Worm (Caenorhabditis elegans) whole organism, L2 larva: ENCODE results near the gene him-6.

ENCODE experiments used
- C34F6.9 ChIP-seq: fragments of 150-350 bp; optimal IDR thresholded peaks from 2 replicates; lab custom pipeline; 2014; ENCODE audit warnings: missing biosample characterization, missing genetic modification characterization
- ZK546.5 ChIP-seq: sonication (generic microtip); optimal IDR thresholded peaks from 2 replicates; lab custom pipeline; 2017; ENCODE audit warnings: missing biosample characterization, missing genetic modification characterization
- alr-1 ChIP-seq: fragments of 150-350 bp; optimal IDR thresholded peaks from 2 replicates; lab custom pipeline; 2014; ENCODE audit warnings: missing biosample characterization, missing genetic modification characterization
- aly-2 ChIP-seq: fragments of 150-350 bp; optimal IDR thresholded peaks from 2 replicates; lab custom pipeline; 2014; ENCODE audit warnings: missing biosample characterization, missing genetic modification characterization
- ama-1 ChIP-seq: fragments of 150-350 bp; optimal IDR thresholded peaks from 2 replicates; lab custom pipeline; 2018; ENCODE audit warnings: inconsistent platforms
- blmp-1 ChIP-seq: sonication (generic microtip); optimal IDR thresholded peaks from 2 replicates; lab custom pipeline; 2017; ENCODE audit warnings: missing genetic modification characterization, mild to moderate bottlenecking, missing compliant biosample characterization, antibody characterized with exemption, moderate library complexity; ENCODE audit not compliant: insufficient read depth
- ceh-16 ChIP-seq: fragments of 150-350 bp; optimal IDR thresholded peaks from 2 replicates; lab custom pipeline; 2014; ENCODE audit warnings: missing biosample characterization, missing genetic modification characterization
- crh-2 ChIP-seq: sonication (generic microtip); optimal IDR thresholded peaks from 2 replicates; lab custom pipeline; 2017; ENCODE audit warnings: missing biosample characterization, missing genetic modification characterization
- dmd-4 ChIP-seq: sonication (generic microtip); optimal IDR thresholded peaks from 2 replicates; lab custom pipeline; 2017; ENCODE audit warnings: missing biosample characterization, missing genetic modification characterization
- egl-27 ChIP-seq: sonication (generic microtip); optimal IDR thresholded peaks from 3 replicates; lab custom pipeline; 2017; ENCODE audit warnings: missing biosample characterization, missing genetic modification reagents, missing genetic modification characterization
- elt-1 ChIP-seq: fragments of 150-350 bp; optimal IDR thresholded peaks from 2 replicates; lab custom pipeline; 2014; ENCODE audit warnings: missing biosample characterization, missing genetic modification characterization
- elt-3 ChIP-seq: sonication (generic microtip); optimal IDR thresholded peaks from 2 replicates; lab custom pipeline; 2017; ENCODE audit warnings: missing biosample characterization, missing genetic modification characterization
- lin-11 ChIP-seq: fragments of 150-350 bp; sonication (generic microtip); optimal IDR thresholded peaks from 2 replicates; lab custom pipeline; 2014; ENCODE audit warnings: missing biosample characterization, missing genetic modification characterization, inconsistent platforms, mixed read lengths
- lin-13 ChIP-seq: fragments of 150-350 bp; optimal IDR thresholded peaks from 2 replicates; lab custom pipeline; 2014; ENCODE audit warnings: missing biosample characterization, missing genetic modification reagents, missing genetic modification characterization
- lin-39 ChIP-seq: fragments of 150-350 bp; optimal IDR thresholded peaks from 2 replicates; lab custom pipeline; 2014; ENCODE audit warnings: missing biosample characterization, missing genetic modification reagents, missing genetic modification characterization
- mab-5 ChIP-seq: fragments of 150-350 bp; optimal IDR thresholded peaks from 2 replicates; lab custom pipeline; 2014; ENCODE audit warnings: missing biosample characterization, missing genetic modification characterization
- mbf-1 ChIP-seq: sonication (generic microtip); optimal IDR thresholded peaks from 2 replicates; lab custom pipeline; 2017; ENCODE audit warnings: missing biosample characterization, missing genetic modification characterization
- mdl-1 ChIP-seq, 2 experiments: fragments of 150-350 bp in 1 of 2; sonication (generic microtip) in 1 of 2; optimal IDR thresholded peaks; 2 replicates each; lab custom pipeline; 2017; ENCODE audit warnings: missing biosample characterization in 2 of 2, missing genetic modification characterization in 2 of 2
- nhr-10 ChIP-seq: sonication (generic microtip); optimal IDR thresholded peaks from 2 replicates; lab custom pipeline; 2017; ENCODE audit warnings: missing biosample characterization, missing genetic modification characterization
- nhr-11 ChIP-seq: fragments of 150-350 bp; optimal IDR thresholded peaks from 2 replicates; lab custom pipeline; 2014; ENCODE audit warnings: missing biosample characterization, missing genetic modification characterization
- nhr-12 ChIP-seq: fragments of 150-350 bp; optimal IDR thresholded peaks from 2 replicates; lab custom pipeline; 2014; ENCODE audit warnings: missing biosample characterization, missing genetic modification characterization
- nhr-129 ChIP-seq: fragments of 150-350 bp; optimal IDR thresholded peaks from 2 replicates; lab custom pipeline; 2014; ENCODE audit warnings: missing biosample characterization, missing genetic modification characterization
- nhr-23 ChIP-seq: fragments of 150-350 bp; optimal IDR thresholded peaks from 2 replicates; lab custom pipeline; 2014; ENCODE audit warnings: missing biosample characterization, missing genetic modification reagents, missing genetic modification characterization
- nhr-237 ChIP-seq: fragments of 150-350 bp; optimal IDR thresholded peaks from 2 replicates; lab custom pipeline; 2014; ENCODE audit warnings: missing biosample characterization, missing genetic modification characterization
- nhr-25 ChIP-seq: fragments of 150-350 bp; sonication (generic microtip); optimal IDR thresholded peaks from 3 replicates; lab custom pipeline; 2014; ENCODE audit warnings: missing biosample characterization, missing genetic modification characterization
- nhr-77 ChIP-seq: fragments of 150-350 bp; optimal IDR thresholded peaks from 2 replicates; lab custom pipeline; 2014; ENCODE audit warnings: missing biosample characterization, missing genetic modification characterization
- sem-4 ChIP-seq: fragments of 150-350 bp; optimal IDR thresholded peaks from 2 replicates; lab custom pipeline; 2014; ENCODE audit warnings: missing biosample characterization, missing genetic modification reagents, missing genetic modification characterization
- skn-1 ChIP-seq: sonication (generic microtip); optimal IDR thresholded peaks from 2 replicates; lab custom pipeline; 2017; ENCODE audit warnings: missing biosample characterization, missing genetic modification characterization
- sma-3 ChIP-seq: sonication (generic microtip); optimal IDR thresholded peaks from 2 replicates; lab custom pipeline; 2016; ENCODE audit warnings: missing genetic modification reagents, missing genetic modification characterization, missing compliant biosample characterization
- snpc-4 ChIP-seq: fragments of 150-350 bp; optimal IDR thresholded peaks from 2 replicates; lab custom pipeline; 2014; ENCODE audit warnings: missing biosample characterization, missing genetic modification characterization
- unc-39 ChIP-seq: fragments of 150-350 bp; optimal IDR thresholded peaks from 2 replicates; lab custom pipeline; 2014; ENCODE audit warnings: missing biosample characterization, missing genetic modification characterization
- unc-55 ChIP-seq: fragments of 150-350 bp; sonication (generic microtip); optimal IDR thresholded peaks from 3 replicates; lab custom pipeline; 2014; ENCODE audit warnings: missing biosample characterization, missing genetic modification reagents, missing genetic modification characterization
- unc-62 ChIP-seq: fragments of 150-350 bp; optimal IDR thresholded peaks from 2 replicates; lab custom pipeline; 2014; ENCODE audit warnings: missing biosample characterization, missing genetic modification reagents, missing genetic modification characterization
- ztf-4 ChIP-seq: fragments of 150-350 bp; optimal IDR thresholded peaks from 2 replicates; lab custom pipeline; 2014; ENCODE audit warnings: missing biosample characterization, missing genetic modification characterization

Gene him-6

DNA sequence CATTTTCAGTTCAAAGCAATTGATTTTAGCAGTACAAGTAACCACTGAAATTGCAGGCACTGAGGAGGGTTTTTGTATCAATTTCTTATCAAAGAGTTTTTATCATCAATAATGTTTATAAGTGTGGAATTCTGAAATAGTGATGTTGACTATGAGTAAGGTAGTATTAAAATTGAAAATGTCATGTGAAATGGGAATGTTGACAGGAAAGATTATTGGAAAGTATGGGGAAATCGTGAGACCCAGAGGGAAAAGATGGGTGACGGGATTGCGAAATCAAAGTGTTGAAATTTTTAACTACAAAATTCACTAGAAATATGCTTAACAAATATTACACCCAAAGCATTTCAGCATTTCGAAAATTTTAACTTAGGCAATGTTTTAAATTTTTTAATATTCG, 36.6 kb downstream of the him-6 start, which contains the start of gene F53B2.8 (continued):
- peak; percentile 75 for TF ChIP-seq crh-2 (tag; lab: Kevin White, UChicago)
- no peak for TF ChIP-seq lin-13

DNA sequence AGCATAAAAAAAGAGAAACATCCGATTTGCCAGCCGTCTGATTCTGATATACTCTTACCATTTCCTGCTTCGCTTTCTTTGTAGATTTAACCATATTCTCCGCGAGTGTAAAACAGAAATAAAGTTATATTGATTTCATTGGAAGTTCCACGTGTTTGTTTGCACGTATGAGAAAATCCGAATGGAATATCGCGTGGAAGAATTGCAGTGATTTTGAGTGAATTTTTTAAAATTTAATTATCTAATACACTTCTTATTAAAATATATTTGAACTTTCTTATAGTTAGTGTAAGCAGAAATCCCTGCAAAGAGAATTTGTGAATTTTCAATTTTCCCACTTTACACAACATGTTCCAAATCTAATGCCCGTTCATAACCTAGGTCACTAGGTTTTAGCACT, 40.5 kb downstream of the him-6 start, which contains the start of gene F53B2.5:
Gene F53B2.5 (minus strand): TSS at position 101 of the 400 bp plus-strand sequence.
- no peak for TF ChIP-seq nhr-12 (tag; lab: Kevin White, UChicago)
- no peak for TF ChIP-seq mbf-1 (tag; lab: Kevin White, UChicago)
- no peak for TF ChIP-seq ama-1 (lab: Kevin White, UChicago)
- no peak for TF ChIP-seq unc-39 (tag; lab: Kevin White, UChicago)
- no peak for TF ChIP-seq sma-3 (GFP tag; lab: Kevin White, UChicago)
- no peak for TF ChIP-seq mdl-1 (tag; optimal IDR thresholded peaks at IDR 0.05; lab: Kevin White, UChicago)
- TF ChIP-seq nhr-25 (tag; lab: Kevin White, UChicago) = no peak
- no peak for TF ChIP-seq mab-5 (tag; lab: Kevin White, UChicago)
- TF ChIP-seq unc-62 (GFP tag; lab: Kevin White, UChicago) = no peak
- TF ChIP-seq skn-1 (tag; lab: Kevin White, UChicago) = no peak
- TF ChIP-seq dmd-4 (tag; lab: Kevin White, UChicago) = no peak
- no peak for TF ChIP-seq C34F6.9 (tag; lab: Kevin White, UChicago)
- no peak for TF ChIP-seq elt-3 (tag; lab: Kevin White, UChicago)
- no peak for TF ChIP-seq nhr-23
- TF ChIP-seq snpc-4 = no peak
- TF ChIP-seq blmp-1 (tag; lab: Kevin White, UChicago) = no peak
- no peak for TF ChIP-seq alr-1
- TF ChIP-seq lin-39 (tag; lab: Kevin White, UChicago) = no peak

DNA sequence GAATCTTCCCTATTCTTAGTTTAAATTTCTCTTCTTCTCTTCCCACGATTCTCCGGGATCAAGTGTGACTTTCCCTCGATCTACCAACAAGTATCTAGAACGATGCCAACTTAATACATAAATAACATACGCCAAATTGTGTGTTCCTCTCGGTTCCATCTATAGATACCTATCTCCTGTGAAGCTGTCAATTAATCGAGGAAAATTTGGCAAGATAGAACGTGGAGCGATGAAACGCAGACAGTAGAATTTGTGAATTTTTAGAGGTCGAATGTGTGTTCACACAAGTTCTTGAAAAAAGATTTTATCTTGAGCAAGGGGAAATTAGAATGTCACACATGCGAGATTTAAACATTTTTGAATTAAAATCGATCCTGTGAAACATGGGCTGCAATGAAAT, 40.9 kb downstream of the him-6 start:
- TF ChIP-seq crh-2 (tag; lab: Kevin White, UChicago) (no peak), elt-1 (peak; percentile 71), nhr-25 (tag; lab: Kevin White, UChicago) (peak; percentile 3), ceh-16 (tag; lab: Kevin White, UChicago) (peak; percentile 89)

ce11 chrIV:12536358-12536757, 45.8 kb downstream of the him-6 start:
- TF ChIP-seq ztf-4 (tag; lab: Kevin White, UChicago) = no peak
- TF ChIP-seq sma-3 (GFP tag; lab: Kevin White, UChicago) = no peak
- TF ChIP-seq C34F6.9 (tag; lab: Kevin White, UChicago) = no peak
- TF ChIP-seq unc-62 (GFP tag; lab: Kevin White, UChicago) = no peak
- TF ChIP-seq nhr-12 (tag; lab: Kevin White, UChicago) = no peak
- no peak for TF ChIP-seq elt-1
- TF ChIP-seq ZK546.5 (tag; lab: Kevin White, UChicago) = no peak
- TF ChIP-seq nhr-11 (tag; lab: Kevin White, UChicago) = no peak
- no peak for TF ChIP-seq sem-4
- no peak for TF ChIP-seq mdl-1 (tag; optimal IDR thresholded peaks at IDR 0.05; lab: Kevin White, UChicago)
- TF ChIP-seq nhr-10 (tag; lab: Kevin White, UChicago) = no peak

- no peak for TF ChIP-seq lin-11 (tag; lab: Kevin White, UChicago)
- TF ChIP-seq unc-55 (GFP tag; lab: Kevin White, UChicago) = no peak
- no peak for TF ChIP-seq skn-1 (tag; lab: Kevin White, UChicago)
- TF ChIP-seq nhr-11 (tag; lab: Kevin White, UChicago) = no peak
- no peak for TF ChIP-seq nhr-129 (tag; lab: Kevin White, UChicago)
- TF ChIP-seq nhr-23 = no peak
- TF ChIP-seq lin-13 = no peak
- TF ChIP-seq C34F6.9 (tag; lab: Kevin White, UChicago) = no peak
These were observed 47.1 kb downstream of the him-6 start for ce11 chrIV:12537694-12538093.

DNA sequence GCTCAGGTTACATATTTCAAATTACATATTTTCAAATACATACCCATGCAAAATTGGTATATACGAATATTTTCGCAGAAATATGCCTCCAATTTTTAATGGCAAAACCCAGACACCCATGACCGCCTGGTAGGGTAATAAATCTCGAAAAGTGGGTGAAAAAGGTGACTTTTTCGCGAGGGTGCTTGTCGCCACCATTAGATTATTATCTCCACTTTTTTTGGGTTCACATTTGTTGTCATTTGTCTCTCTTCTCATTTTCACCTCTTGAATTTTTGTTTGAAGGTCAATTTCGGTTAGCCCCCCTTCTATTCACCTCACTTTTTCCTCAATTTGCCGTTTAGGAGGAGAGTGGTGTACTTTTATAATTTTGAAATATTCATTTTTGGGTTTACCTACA, 49.7 kb downstream of the him-6 start:
- TF ChIP-seq nhr-77 (no peak), nhr-237 (tag; lab: Kevin White, UChicago) (no peak), egl-27 (no peak), nhr-12 (tag; lab: Kevin White, UChicago) (no peak), aly-2 (tag; lab: Kevin White, UChicago) (no peak), lin-11 (tag; lab: Kevin White, UChicago) (no peak), nhr-25 (tag; lab: Kevin White, UChicago) (peak; percentile 16), ama-1 (lab: Kevin White, UChicago) (no peak), C34F6.9 (tag; lab: Kevin White, UChicago) (no peak), mdl-1 (tag; optimal IDR thresholded peaks at IDR 0.05; lab: Kevin White, UChicago) (no peak), unc-55 (GFP tag; lab: Kevin White, UChicago) (no peak), nhr-129 (tag; lab: Kevin White, UChicago) (no peak), sem-4 (no peak), ceh-16 (tag; lab: Kevin White, UChicago) (peak; percentile 73), dmd-4 (tag; lab: Kevin White, UChicago) (no peak)
